Fruit fly (Drosophila melanogaster) whole organism, wandering third instar larva: ENCODE data around the gene CG13023.
"Not testable (repeated sequence)": the region's sequence is repeated elsewhere in the genome, so short reads cannot be mapped to it uniquely, and the experiment has no call there.

Experiments used
- Abd-B ChIP-seq: fragments of >200 bp; optimal IDR thresholded peaks from 2 replicates; lab custom pipeline; 2017; ENCODE audit warnings: missing biosample characterization, missing genetic modification characterization
- Hr78 ChIP-seq: fragments of >200 bp; optimal IDR thresholded peaks from 2 replicates; lab custom pipeline; 2017; ENCODE audit warnings: missing biosample characterization, missing genetic modification characterization
- N ChIP-seq: fragments of >200 bp; optimal IDR thresholded peaks from 2 replicates; lab custom pipeline; 2018; ENCODE audit warnings: missing biosample characterization, missing external identifiers, missing genetic modification characterization
- Rel ChIP-seq, 2 experiments: fragments of 200-800 bp; sonication (Bioruptor generic) in 1 of 2; optimal IDR thresholded peaks; 2 replicates in 1 of 2; 3 replicates in 1 of 2; lab custom pipeline; 2016 to 2019; ENCODE audit warnings: mild to moderate bottlenecking in 2 of 2, missing biosample characterization in 2 of 2, missing genetic modification characterization in 2 of 2, moderate library complexity in 1 of 2
- Sp1 ChIP-seq: fragments of 200-800 bp; sonication (Bioruptor generic); optimal IDR thresholded peaks from 3 replicates; lab custom pipeline; 2019; ENCODE audit warnings: missing biosample characterization, mild to moderate bottlenecking, missing genetic modification characterization, moderate library complexity
- dsf ChIP-seq: sonication (Bioruptor generic); optimal IDR thresholded peaks from 2 replicates; lab custom pipeline; 2016; ENCODE audit warnings: missing biosample characterization, missing genetic modification characterization, borderline replicate concordance
- jim ChIP-seq: fragments of 175-275, 200-325 bp; sonication (Bioruptor generic); optimal IDR thresholded peaks from 2 replicates; lab custom pipeline; 2016; ENCODE audit warnings: missing biosample characterization, mild to moderate bottlenecking, missing genetic modification characterization
- pan ChIP-seq: fragments of >200 bp; optimal IDR thresholded peaks from 2 replicates; lab custom pipeline; 2017

DNA sequence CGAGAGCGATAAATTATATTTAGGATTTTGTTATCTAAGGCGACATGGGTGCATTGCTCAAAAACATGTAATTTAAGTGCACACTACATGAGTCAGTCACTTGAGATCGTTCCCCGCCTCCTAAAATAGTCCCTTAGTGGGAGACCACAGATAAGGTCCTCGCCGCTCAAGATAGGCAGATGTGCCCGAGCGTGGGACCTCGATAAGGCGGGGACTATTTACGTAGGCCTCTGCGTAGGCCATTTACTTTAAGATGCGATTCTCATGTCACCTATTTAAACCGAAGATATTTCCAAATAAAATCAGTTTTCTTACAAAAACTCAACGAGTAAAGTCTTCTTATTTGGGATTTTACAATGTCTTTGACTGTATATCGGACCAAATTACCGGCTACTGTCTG is 27.3 kb upstream of the CG13023 start, which contains the start of gene Ogdh:
- TF ChIP-seq pan; Hr78; dsf (GFP tag; lab: Kevin White, UChicago); N (GFP tag; lab: Kevin White, UChicago); jim; Sp1 (GFP tag; lab: Kevin White, UChicago); Rel (GFP tag; optimal IDR thresholded peaks at IDR 0.05; lab: Kevin White, UChicago); Rel (tag; optimal IDR thresholded peaks at IDR 0.05; lab: Kevin White, UChicago); Abd-B (GFP tag; lab: Kevin White, UChicago): not testable (repeated sequence)
